Fruit fly (Drosophila melanogaster) whole organism, embryonic: ENCODE measurements around the gene slif.

Source experiments
- Atf6 ChIP-seq: fragments of 200-800 bp; sonication (Bioruptor generic); IDR thresholded peaks from 2 replicates; pipeline ENCODE4 v1.3.6; 2022; ENCODE audit warnings: missing biosample characterization, missing genetic modification characterization
- CG10543 ChIP-seq: fragments of 200-800 bp; sonication (Bioruptor generic); optimal IDR thresholded peaks from 3 replicates; lab custom pipeline; 2017; ENCODE audit warnings: missing biosample characterization, mild to moderate bottlenecking, missing genetic modification characterization, moderate library complexity
- CG11456 ChIP-seq: fragments of 200-800 bp; sonication (Bioruptor generic); IDR thresholded peaks from 3 replicates; pipeline ENCODE4 v1.3.6; 2022; ENCODE audit warnings: missing biosample characterization, missing genetic modification characterization
- CG11695 ChIP-seq: fragments of 200-800 bp; sonication (Bioruptor generic); IDR thresholded peaks from 3 replicates; pipeline ENCODE4 v1.3.6; 2022; ENCODE audit warnings: missing biosample characterization, missing genetic modification characterization
- CG12769 ChIP-seq: fragments of 200-800 bp; sonication (Bioruptor generic); optimal IDR thresholded peaks from 2 replicates; lab custom pipeline; 2019; ENCODE audit warnings: missing biosample characterization, mild to moderate bottlenecking, missing genetic modification characterization, moderate library complexity
- CG13123 ChIP-seq: fragments of 200-800 bp; sonication (Bioruptor generic); optimal IDR thresholded peaks from 2 replicates; lab custom pipeline; 2016; ENCODE audit warnings: missing biosample characterization, missing genetic modification characterization
- CG13894 ChIP-seq: fragments of 200-800 bp; sonication (Bioruptor generic); optimal IDR thresholded peaks from 3 replicates; lab custom pipeline; 2018; ENCODE audit warnings: missing biosample characterization, mild to moderate bottlenecking, missing genetic modification characterization, moderate library complexity
- CG15514 ChIP-seq: fragments of 200-800 bp; sonication (Bioruptor generic); optimal IDR thresholded peaks from 3 replicates; lab custom pipeline; 2017; ENCODE audit warnings: missing biosample characterization, missing genetic modification characterization, mild to moderate bottlenecking, moderate library complexity, missing genetic modification reagents
- CG16779 ChIP-seq: fragments of 200-800 bp; sonication (Bioruptor generic); IDR thresholded peaks from 2 replicates; pipeline ENCODE4 v1.3.6; 2022; ENCODE audit warnings: missing biosample characterization, missing genetic modification characterization
- CG16813 ChIP-seq: fragments of 200-800 bp; sonication (Bioruptor generic); IDR thresholded peaks from 3 replicates; pipeline ENCODE4 v1.3.6; 2022; ENCODE audit warnings: missing biosample characterization, missing genetic modification characterization; ENCODE audit not compliant: partially characterized antibody
- CG17361 ChIP-seq: fragments of 200-800 bp; sonication (Bioruptor generic); IDR thresholded peaks from 3 replicates; pipeline ENCODE4 v1.3.6; 2022; ENCODE audit warnings: missing biosample characterization, missing genetic modification characterization
- CG17385 ChIP-seq: fragments of 200-800 bp; sonication (Bioruptor generic); optimal IDR thresholded peaks from 3 replicates; lab custom pipeline; 2018; ENCODE audit warnings: missing biosample characterization, mild to moderate bottlenecking, missing genetic modification characterization
- CG17912 ChIP-seq: fragments of 200-800 bp; sonication (Bioruptor generic); optimal IDR thresholded peaks from 2 replicates; lab custom pipeline; 2018; ENCODE audit warnings: missing biosample characterization, mild to moderate bottlenecking, missing genetic modification characterization
- CG18599 ChIP-seq: fragments of 200-800 bp; sonication (Bioruptor generic); optimal IDR thresholded peaks from 3 replicates; lab custom pipeline; 2017; ENCODE audit warnings: missing biosample characterization, missing genetic modification characterization, mild to moderate bottlenecking, moderate library complexity, missing genetic modification reagents
- CG32532 ChIP-seq: fragments of 200-800 bp; sonication (Bioruptor generic); IDR thresholded peaks from 2 replicates; pipeline ENCODE4 v1.3.6; 2022; ENCODE audit warnings: missing biosample characterization, missing genetic modification characterization
- CG34224 ChIP-seq: fragments of 200-800 bp; sonication (Bioruptor generic); IDR thresholded peaks from 3 replicates; pipeline ENCODE4 v1.3.6; 2022; ENCODE audit warnings: missing biosample characterization, missing genetic modification characterization; ENCODE audit not compliant: partially characterized antibody
- CG34422 ChIP-seq: fragments of 200-800 bp; sonication (Bioruptor generic); IDR thresholded peaks from 3 replicates; pipeline ENCODE4 v1.3.6; 2022; ENCODE audit warnings: missing biosample characterization, missing genetic modification characterization
- CG6175 ChIP-seq: fragments of 200-800 bp; sonication (Bioruptor generic); IDR thresholded peaks from 3 replicates; pipeline ENCODE4 v1.3.6; 2022; ENCODE audit warnings: missing biosample characterization, missing genetic modification characterization
- CG6854 ChIP-seq: fragments of 200-800 bp; sonication (Bioruptor generic); optimal IDR thresholded peaks from 3 replicates; lab custom pipeline; 2017; ENCODE audit warnings: missing biosample characterization, mild to moderate bottlenecking, missing genetic modification characterization
- CG9876 ChIP-seq: fragments of 200-800 bp; sonication (Bioruptor generic); optimal IDR thresholded peaks from 2 replicates; lab custom pipeline; 2016; ENCODE audit warnings: missing biosample characterization, missing genetic modification characterization
- CG9932 ChIP-seq: fragments of 200-800 bp; sonication (Bioruptor generic); IDR thresholded peaks from 2 replicates; pipeline ENCODE4 v1.3.6; 2022; ENCODE audit warnings: missing biosample characterization, missing genetic modification characterization
- D19B ChIP-seq: fragments of 200-800 bp; sonication (Bioruptor generic); optimal IDR thresholded peaks from 2 replicates; lab custom pipeline; 2017; ENCODE audit warnings: missing biosample characterization, mild to moderate bottlenecking, missing genetic modification characterization
- Dbx ChIP-seq: fragments of 200-800 bp; sonication (Bioruptor generic); IDR thresholded peaks from 3 replicates; pipeline ENCODE4 v1.3.6; 2022; ENCODE audit warnings: missing biosample characterization, missing genetic modification characterization
- HLH4C ChIP-seq: fragments of 200-800 bp; sonication (Bioruptor generic); IDR thresholded peaks from 3 replicates; pipeline ENCODE4 v1.3.6; 2022; ENCODE audit warnings: missing biosample characterization, missing genetic modification characterization; ENCODE audit not compliant: partially characterized antibody
- Hand ChIP-seq: fragments of 200-800 bp; sonication (Bioruptor generic); optimal IDR thresholded peaks from 2 replicates; lab custom pipeline; 2017; ENCODE audit warnings: mild to moderate bottlenecking, missing biosample characterization, missing genetic modification reagents, missing genetic modification characterization
- Hmr ChIP-seq: fragments of 200-800 bp; sonication (Bioruptor generic); optimal IDR thresholded peaks from 3 replicates; lab custom pipeline; 2017; ENCODE audit warnings: mild to moderate bottlenecking, missing biosample characterization, missing genetic modification reagents, missing genetic modification characterization
- MBD-R2 ChIP-seq: fragments of 200-800 bp; sonication (Bioruptor generic); IDR thresholded peaks from 2 replicates; pipeline ENCODE4 v1.3.6; 2022; ENCODE audit warnings: missing biosample characterization, missing genetic modification characterization
- Med ChIP-seq: fragments of 200-800 bp; sonication (Bioruptor generic); peaks from one replicate; lab custom pipeline; 2016; ENCODE audit warnings: missing biosample characterization, missing genetic modification characterization, mild to moderate bottlenecking, inconsistent platforms, moderate library complexity
- PHDP ChIP-seq: fragments of 200-800 bp; sonication (Bioruptor generic); optimal IDR thresholded peaks from 3 replicates; lab custom pipeline; 2018; ENCODE audit warnings: missing biosample characterization, mild to moderate bottlenecking, missing genetic modification characterization, moderate library complexity
- amos ChIP-seq: fragments of 200-800 bp; sonication (Bioruptor generic); IDR thresholded peaks from 2 replicates; pipeline ENCODE4 v1.3.6; 2022; ENCODE audit warnings: missing biosample characterization, missing genetic modification characterization; ENCODE audit not compliant: partially characterized antibody
- chinmo ChIP-seq: fragments of 200-800 bp; sonication (Bioruptor generic); IDR thresholded peaks from 4 replicates; pipeline ENCODE4 v1.3.6; 2022; ENCODE audit warnings: missing biosample characterization, missing genetic modification characterization; ENCODE audit not compliant: partially characterized antibody
- fru ChIP-seq: fragments of >200 bp; optimal IDR thresholded peaks from 2 replicates; lab custom pipeline; 2017
- gsb ChIP-seq: fragments of 200-800 bp; sonication (Bioruptor generic); IDR thresholded peaks from 2 replicates; pipeline ENCODE4 v1.3.6; 2022; ENCODE audit warnings: missing biosample characterization, missing genetic modification characterization
- hbn ChIP-seq: fragments of 200-800 bp; sonication (Bioruptor generic); IDR thresholded peaks from 2 replicates; pipeline ENCODE4 v1.3.6; 2022; ENCODE audit warnings: missing biosample characterization, missing genetic modification characterization; ENCODE audit not compliant: partially characterized antibody
- her ChIP-seq: fragments of 200-800 bp; sonication (Bioruptor generic); optimal IDR thresholded peaks from 2 replicates; lab custom pipeline; 2016; ENCODE audit warnings: missing biosample characterization, missing genetic modification characterization
- lab ChIP-seq: fragments of 200-800 bp; sonication (Bioruptor generic); optimal IDR thresholded peaks from 3 replicates; lab custom pipeline; 2017; ENCODE audit warnings: missing biosample characterization, missing genetic modification characterization, mild to moderate bottlenecking, moderate library complexity, missing genetic modification reagents
- lilli ChIP-seq: fragments of 200-800 bp; sonication (Bioruptor generic); optimal IDR thresholded peaks from 3 replicates; lab custom pipeline; 2016; ENCODE audit warnings: missing biosample characterization, missing genetic modification characterization
- nom ChIP-seq: fragments of 200-800 bp; sonication (Bioruptor generic); optimal IDR thresholded peaks from 2 replicates; lab custom pipeline; 2017; ENCODE audit warnings: missing biosample characterization, missing genetic modification characterization, mild to moderate bottlenecking, moderate library complexity, missing genetic modification reagents
- pb ChIP-seq: fragments of 200-800 bp; sonication (Bioruptor generic); optimal IDR thresholded peaks from 3 replicates; lab custom pipeline; 2016; ENCODE audit warnings: missing biosample characterization, missing genetic modification characterization
- pnt ChIP-seq: fragments of 200-800 bp; sonication (Bioruptor generic); optimal IDR thresholded peaks from 3 replicates; lab custom pipeline; 2016; ENCODE audit warnings: missing biosample characterization, missing genetic modification characterization
- pros ChIP-seq: fragments of 200-800 bp; sonication (Bioruptor generic); optimal IDR thresholded peaks from 3 replicates; lab custom pipeline; 2019; ENCODE audit warnings: missing biosample characterization, mild to moderate bottlenecking, missing genetic modification characterization, moderate library complexity
- repo ChIP-seq: fragments of 200-800 bp; sonication (Bioruptor generic); optimal IDR thresholded peaks from 2 replicates; lab custom pipeline; 2016; ENCODE audit warnings: missing biosample characterization, missing genetic modification characterization
- slbo ChIP-seq: fragments of 200-800 bp; sonication (Bioruptor generic); IDR thresholded peaks from 2 replicates; pipeline ENCODE4 v1.3.6; 2022; ENCODE audit warnings: missing biosample characterization, missing genetic modification characterization
- sug ChIP-seq: fragments of 200-800 bp; optimal IDR thresholded peaks from 2 replicates; lab custom pipeline; 2019; ENCODE audit warnings: missing biosample characterization, mild to moderate bottlenecking, missing genetic modification characterization, moderate library complexity
- unpg ChIP-seq: fragments of 200-800 bp; sonication (Bioruptor generic); optimal IDR thresholded peaks from 3 replicates; lab custom pipeline; 2018; ENCODE audit warnings: missing biosample characterization, mild to moderate bottlenecking, missing genetic modification characterization, moderate library complexity
- z ChIP-seq: fragments of 200-800 bp; sonication (Bioruptor generic); IDR thresholded peaks from 3 replicates; pipeline ENCODE4 v1.3.6; 2022; ENCODE audit warnings: missing biosample characterization, missing genetic modification characterization

Gene slif

dm6 chr3L:22880914-22881313, at the start of gene slif:
TSS of gene slif (plus strand) at chr3L:22881045.
- TF ChIP-seq CG16779 (GFP tag; lab: Robert Waterston, UW) (0 out of 2 replicates have a peak, but pooled peaks have one; percentile 23), CG13123 (GFP tag; lab: Kevin White, UChicago) (no peak), her (GFP tag; lab: Kevin White, UChicago) (no peak), repo (no peak), pb (GFP tag; lab: Kevin White, UChicago) (no peak), CG13894 (tag; lab: Kevin White, UChicago) (peak; percentile 40), chinmo (GFP tag; lab: Robert Waterston, UW) (peak; percentile 83; the same call in 2 of the 4 replicates), CG18599 (no peak), Med (GFP tag; lab: Kevin White, UChicago) (peak; percentile 73), Dbx (no peak), CG16813 (GFP tag; lab: Robert Waterston, UW) (no peak), CG17361 (no peak), CG9876 (GFP tag; lab: Kevin White, UChicago) (no peak), pnt (no peak), CG12769 (tag; lab: Kevin White, UChicago) (peak; percentile 53)

dm6 chr3L:22835144-22835964, 45.5 kb upstream of the slif start, which contains the start of gene jim:
TSS of gene jim (minus strand) at chr3L:22835194.
- TF ChIP-seq slbo = peak; percentile 23; the same call in 1 of the 2 replicates
- TF ChIP-seq z = 0 out of 3 replicates have a peak, but pooled peaks have one; percentile 12
- TF ChIP-seq CG32532 (GFP tag; lab: Robert Waterston, UW) = peak; percentile 54; the same call in 1 of the 2 replicates
- TF ChIP-seq unpg (GFP tag; lab: Kevin White, UChicago) = no peak
- TF ChIP-seq CG9932 = peak; percentile 5; the same call in 1 of the 2 replicates
- peak; percentile 58 for TF ChIP-seq lab (GFP tag; lab: Kevin White, UChicago)
- peak; percentile 28 for TF ChIP-seq PHDP (tag; lab: Kevin White, UChicago)
- TF ChIP-seq D19B (GFP tag; lab: Kevin White, UChicago) = peak; percentile 9
- peak; percentile 65 for TF ChIP-seq Hand (GFP tag; lab: Kevin White, UChicago)
- peak; percentile 27; the same call in 1 of the 2 replicates for TF ChIP-seq amos (GFP tag; lab: Robert Waterston, UW)
- TF ChIP-seq gsb (GFP tag; lab: Robert Waterston, UW) = 0 out of 2 replicates have a peak, but pooled peaks have one; percentile 19
- TF ChIP-seq CG34422 (GFP tag; lab: Robert Waterston, UW) = peak; percentile 29; the same call in 1 of the 3 replicates
- TF ChIP-seq pros (GFP tag; lab: Kevin White, UChicago) = peak; percentile 58
- TF ChIP-seq Hmr (GFP tag; lab: Kevin White, UChicago) = peak; percentile 60
- 0 out of 2 replicates have a peak, but pooled peaks have one; percentile 18 for TF ChIP-seq hbn (GFP tag; lab: Robert Waterston, UW)
- TF ChIP-seq lilli (GFP tag; lab: Kevin White, UChicago) = no peak
- TF ChIP-seq CG15514 (GFP tag; lab: Kevin White, UChicago) = peak; percentile 25
- peak; percentile 79; the same call in 2 of the 3 replicates for TF ChIP-seq CG6175
- TF ChIP-seq CG10543 = peak; percentile 79
- peak; percentile 66; the same call in 1 of the 3 replicates for TF ChIP-seq CG34224 (GFP tag; lab: Robert Waterston, UW)
- peak; percentile 57 for TF ChIP-seq CG6854 (GFP tag; lab: Kevin White, UChicago)
- peak; percentile 94; the same call in 3 of the 4 replicates for TF ChIP-seq chinmo (GFP tag; lab: Robert Waterston, UW)
- TF ChIP-seq fru (lab: Kevin White, UChicago) = no peak
- TF ChIP-seq HLH4C (GFP tag; lab: Robert Waterston, UW) = 0 out of 3 replicates have a peak, but pooled peaks have one; percentile 49
- no peak for TF ChIP-seq CG17912 (GFP tag; lab: Kevin White, UChicago)
- TF ChIP-seq CG11456 (GFP tag; lab: Robert Waterston, UW) = 0 out of 3 replicates have a peak, but pooled peaks have one; percentile 14
- peak; percentile 77 for TF ChIP-seq Med (GFP tag; lab: Kevin White, UChicago)
- peak; percentile 6 for TF ChIP-seq CG17385
- 0 out of 2 replicates have a peak, but pooled peaks have one; percentile 6 for TF ChIP-seq MBD-R2 (GFP tag; lab: Robert Waterston, UW)
- TF ChIP-seq CG11695 (GFP tag; lab: Robert Waterston, UW) = 0 out of 3 replicates have a peak, but pooled peaks have one; percentile 8
- peak; percentile 79 for TF ChIP-seq nom (GFP tag; lab: Kevin White, UChicago)
- peak; percentile 78 for TF ChIP-seq sug (tag; lab: Kevin White, UChicago)
- TF ChIP-seq Atf6 (GFP tag; lab: Robert Waterston, UW) = peak; percentile 32; the same call in 1 of the 2 replicates
